Fruit fly (Drosophila melanogaster): ENCODE results near the gene RpL35A.

- TF ChIP-seq pad (GFP tag; optimal IDR thresholded peaks at IDR 0.05) = no peak
- no peak for TF ChIP-seq toe (GFP tag; optimal IDR thresholded peaks at IDR 0.05)
- TF ChIP-seq Mnt (GFP tag; optimal IDR thresholded peaks at IDR 0.05) = no peak
- TF ChIP-seq CG12768 (GFP tag; optimal IDR thresholded peaks at IDR 0.05) = no peak
- no peak for TF ChIP-seq Clk (GFP tag; optimal IDR thresholded peaks at IDR 0.05)
- TF ChIP-seq CG1620 (GFP tag; optimal IDR thresholded peaks at IDR 0.05) = no peak
- TF ChIP-seq tj (GFP tag; optimal IDR thresholded peaks at IDR 0.05) = no peak
- no peak for TF ChIP-seq Hr96 (GFP tag; optimal IDR thresholded peaks at IDR 0.05)
- no peak for TF ChIP-seq CG33017 (tag; optimal IDR thresholded peaks at IDR 0.05)
- TF ChIP-seq CG11617 (GFP tag; optimal IDR thresholded peaks at IDR 0.05) = no peak
- TF ChIP-seq kay (GFP tag; ENCODE audit: borderline replicate concordance) = no peak
Observed at dm6 chr3R:5454334-5454733, 12.6 kb downstream of the RpL35A start.

Data from whole organism, adult.